Worm (Caenorhabditis elegans): ENCODE results near the gene col-122.

ce11 chrIV:9538214-9538613 is 25.0 kb upstream of the col-122 start:
- no peak for TF ChIP-seq snpc-4 (tag; optimal IDR thresholded peaks at IDR 0.05)
- TF ChIP-seq sptf-1 (tag; optimal IDR thresholded peaks at IDR 0.05) = no peak
- no peak for TF ChIP-seq egl-27 (tag; optimal IDR thresholded peaks at IDR 0.05)
- TF ChIP-seq zag-1 (tag; optimal IDR thresholded peaks at IDR 0.05) = no peak
- TF ChIP-seq lin-13 (GFP tag; optimal IDR thresholded peaks at IDR 0.05) = no peak
- no peak for TF ChIP-seq ztf-4 (tag; optimal IDR thresholded peaks at IDR 0.05)
- TF ChIP-seq unc-62 (GFP tag; optimal IDR thresholded peaks at IDR 0.05) = no peak
- TF ChIP-seq xbp-1 (tag; optimal IDR thresholded peaks at IDR 0.05) = no peak
- TF ChIP-seq nhr-85 (tag) = no peak
- no peak for TF ChIP-seq unc-130 (tag; optimal IDR thresholded peaks at IDR 0.05)
- TF ChIP-seq pqm-1 (tag; optimal IDR thresholded peaks at IDR 0.05) = no peak
- TF ChIP-seq mdl-1 (tag; optimal IDR thresholded peaks at IDR 0.05) = no peak

Data from whole organism, L1 larva.